Worm (Caenorhabditis elegans): ENCODE data around the gene W06F12.2.

DNA sequence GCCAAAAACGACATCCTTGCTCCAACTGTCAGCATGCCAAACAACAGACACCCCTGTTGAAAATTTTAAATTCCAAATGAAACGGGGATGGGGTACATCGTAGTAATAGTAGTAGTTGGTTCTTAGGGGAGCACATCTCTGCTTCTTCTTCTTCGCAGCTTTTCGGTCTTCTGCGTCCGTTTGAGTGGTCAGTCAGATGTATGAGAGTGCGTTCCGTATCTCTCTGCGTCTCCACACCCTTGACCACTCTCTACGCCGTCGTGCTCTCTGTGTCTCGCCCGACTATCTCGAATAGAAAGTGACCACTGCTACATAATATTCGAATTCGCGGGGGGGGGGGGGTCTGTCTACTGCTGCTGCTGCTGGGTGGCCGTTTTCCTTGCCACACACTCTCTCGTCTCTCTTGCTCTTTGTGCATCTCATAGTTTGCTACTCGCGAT is 18.6 kb downstream of the W06F12.2 start:
- TF ChIP-seq him-1 (tag; optimal IDR thresholded peaks at IDR 0.05), result no peak
- TF ChIP-seq W03F9.2 (tag; optimal IDR thresholded peaks at IDR 0.05), result no peak
